Worm (Caenorhabditis elegans): ENCODE measurements around the gene fbxa-59.

DNA sequence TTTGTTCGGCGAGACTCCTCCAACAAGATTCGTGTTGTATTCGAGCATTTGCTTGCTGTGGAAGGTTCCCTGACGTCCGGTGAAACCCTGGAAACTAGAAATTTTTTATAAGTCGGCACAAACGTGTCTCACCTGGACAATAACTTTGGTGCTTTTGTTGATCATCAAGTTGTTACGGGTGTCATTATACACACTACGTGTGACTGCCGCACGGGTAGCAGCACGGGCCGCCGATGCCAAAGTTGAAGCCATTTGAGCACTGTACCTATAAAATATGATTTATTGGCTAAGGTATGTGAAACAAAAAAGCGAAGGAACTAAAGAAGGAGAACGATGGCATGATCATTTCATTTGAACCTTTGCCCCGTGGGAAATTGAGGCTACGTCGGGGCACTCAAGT is 42.1 kb downstream of the fbxa-59 start, which contains the start of gene sucl-2:
- no peak for TF ChIP-seq ces-1 (GFP tag; optimal IDR thresholded peaks at IDR 0.05)
- TF ChIP-seq jun-1 (tag; optimal IDR thresholded peaks at IDR 0.05), result no peak
- no peak for TF ChIP-seq skn-1 (tag; optimal IDR thresholded peaks at IDR 0.05)
- TF ChIP-seq lin-1 (GFP tag; IDR thresholded peaks at IDR 0.05), result no peak
- TF ChIP-seq Y105C5A.15 (GFP tag; IDR thresholded peaks at IDR 0.05), result no peak
- TF ChIP-seq zag-1 (tag; optimal IDR thresholded peaks at IDR 0.05), result no peak
- no peak for TF ChIP-seq lin-29 (GFP tag; IDR thresholded peaks at IDR 0.05)
- TF ChIP-seq mdt-29 (GFP tag; IDR thresholded peaks at IDR 0.05), result no peak
- no peak for TF ChIP-seq fos-1 (tag; optimal IDR thresholded peaks at IDR 0.05)

Data from whole organism, L4 larva.